Fruit fly (Drosophila melanogaster) whole organism, adult: ENCODE data around the gene Pdha.

Source experiments
- CG11617 ChIP-seq: fragments of 200-800 bp; sonication (Bioruptor generic); optimal IDR thresholded peaks from 2 replicates; lab custom pipeline; 2017; ENCODE audit warnings: mild to moderate bottlenecking, missing biosample characterization, missing genetic modification reagents, missing genetic modification characterization
- CG1620 ChIP-seq: fragments of 200-800 bp; sonication (Bioruptor generic); optimal IDR thresholded peaks from 2 replicates; lab custom pipeline; 2016; ENCODE audit warnings: missing biosample characterization, missing genetic modification characterization
- CG33017 ChIP-seq: fragments of 200-800 bp; sonication (Bioruptor generic); optimal IDR thresholded peaks from 2 replicates; lab custom pipeline; 2018; ENCODE audit warnings: missing biosample characterization, mild to moderate bottlenecking, missing genetic modification characterization, moderate library complexity
- CG7045 ChIP-seq: fragments of 200-800 bp; sonication (Bioruptor generic); optimal IDR thresholded peaks from 2 replicates; lab custom pipeline; 2017; ENCODE audit warnings: missing biosample characterization, mild to moderate bottlenecking, missing genetic modification characterization
- cic ChIP-seq: fragments of 200-800 bp; sonication (Bioruptor generic); optimal IDR thresholded peaks from 2 replicates; lab custom pipeline; 2017; ENCODE audit warnings: missing biosample characterization, mild to moderate bottlenecking, missing genetic modification characterization, moderate library complexity

DNA sequence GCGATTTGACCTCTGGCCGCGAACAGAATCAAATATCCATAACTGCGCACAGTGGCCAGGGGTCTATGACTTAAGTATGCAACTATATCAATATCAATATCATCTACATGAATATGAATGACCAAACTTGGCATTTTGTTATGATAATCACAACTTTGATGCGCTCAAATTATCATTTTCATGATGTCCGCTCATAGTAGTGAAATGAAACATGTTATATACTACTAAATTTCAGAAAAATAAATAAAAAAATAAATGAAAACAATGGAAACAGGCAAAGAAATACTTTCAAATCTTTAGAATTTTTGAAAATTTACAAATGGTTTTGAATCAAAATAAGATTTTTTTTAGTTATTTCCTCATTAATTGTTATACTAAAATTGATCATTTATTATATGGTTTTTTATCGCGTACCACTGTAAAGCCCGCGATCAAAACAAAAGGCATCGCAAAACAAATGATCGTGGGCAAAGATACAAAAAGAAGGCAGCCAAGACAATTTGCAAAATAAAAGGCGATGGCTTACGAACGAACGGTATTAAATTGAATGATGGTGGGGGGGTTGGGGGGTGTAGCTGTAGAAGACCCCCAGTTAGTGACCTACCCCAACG is 41.3 kb upstream of the Pdha start:
- no peak for TF ChIP-seq cic
- no peak for TF ChIP-seq CG7045 (GFP tag; lab: Kevin White, UChicago)
- TF ChIP-seq CG33017 (tag; lab: Kevin White, UChicago): no peak
- TF ChIP-seq CG1620 (GFP tag; lab: Kevin White, UChicago): no peak
- TF ChIP-seq CG11617 (GFP tag; lab: Kevin White, UChicago): no peak
